Worm (Caenorhabditis elegans) whole organism, L4 larva: ENCODE data around the gene sre-2.

Experiments
- D1046.2 ChIP-seq: fragments of 200-800 bp; sonication (Bioruptor generic); IDR thresholded peaks from 2 replicates; pipeline ENCODE4 v1.3.6; 2022; ENCODE audit warnings: missing genetic modification characterization, missing compliant biosample characterization
- F26F4.8 ChIP-seq: fragments of 200-800 bp; sonication (Bioruptor generic); conservative IDR thresholded peaks from 2 replicates; pipeline ENCODE4 v1.3.6; 2022; ENCODE audit warnings: missing genetic modification characterization, missing compliant biosample characterization
- F49E8.2 ChIP-seq: sonication (generic microtip); optimal IDR thresholded peaks from 2 replicates; lab custom pipeline; 2016; ENCODE audit warnings: missing compliant biosample characterization, mild to moderate bottlenecking, missing genetic modification characterization, borderline replicate concordance
- R02D3.7 ChIP-seq: fragments of 150-350 bp; sonication (generic microtip); optimal IDR thresholded peaks from 3 replicates; lab custom pipeline; 2014; ENCODE audit warnings: missing biosample characterization, missing genetic modification characterization
- Y105C5A.15 ChIP-seq: fragments of 200-800 bp; sonication (Bioruptor generic); IDR thresholded peaks from 2 replicates; pipeline ENCODE4 v1.3.6; 2022; ENCODE audit warnings: missing genetic modification characterization, missing compliant biosample characterization
- Y48G9A.11 ChIP-seq: fragments of 200-800 bp; sonication (Bioruptor generic); IDR thresholded peaks from 2 replicates; pipeline ENCODE4 v1.3.6; 2022; ENCODE audit warnings: missing genetic modification reagents, missing genetic modification characterization, missing compliant biosample characterization
- Y75B8A.6 ChIP-seq: fragments of 200-800 bp; sonication (Bioruptor generic); IDR thresholded peaks from 2 replicates; pipeline ENCODE4 v1.3.6; 2022; ENCODE audit warnings: missing genetic modification reagents, missing genetic modification characterization, missing compliant biosample characterization
- arid-1 ChIP-seq: fragments of 200-800 bp; sonication (Bioruptor generic); conservative IDR thresholded peaks from 2 replicates; pipeline ENCODE4 v1.3.6; 2022; ENCODE audit warnings: missing genetic modification reagents, missing genetic modification characterization, missing compliant biosample characterization
- ceh-44 ChIP-seq: fragments of 200-800 bp; sonication (Bioruptor generic); IDR thresholded peaks from 2 replicates; pipeline ENCODE4 v1.3.6; 2022; ENCODE audit warnings: missing genetic modification reagents, missing genetic modification characterization, missing compliant biosample characterization
- cey-2 ChIP-seq: sonication (generic microtip); optimal IDR thresholded peaks from 3 replicates; lab custom pipeline; 2017; ENCODE audit warnings: missing genetic modification characterization, mild to moderate bottlenecking, missing compliant biosample characterization, antibody characterized with exemption, borderline replicate concordance; ENCODE audit not compliant: insufficient read depth
- daf-12 ChIP-seq: fragments of 150-350 bp; optimal IDR thresholded peaks from 2 replicates; lab custom pipeline; 2014; ENCODE audit warnings: missing biosample characterization, missing genetic modification reagents, missing genetic modification characterization
- daf-19 ChIP-seq: fragments of 200-800 bp; sonication (Bioruptor generic); conservative IDR thresholded peaks from 2 replicates; pipeline ENCODE4 v1.3.6; 2022; ENCODE audit warnings: missing genetic modification characterization, missing compliant biosample characterization
- dpl-1 ChIP-seq: fragments of 150-350 bp; optimal IDR thresholded peaks from 2 replicates; lab custom pipeline; 2014; ENCODE audit warnings: missing biosample characterization, missing genetic modification reagents, missing genetic modification characterization
- dve-1 ChIP-seq: sonication (generic microtip); optimal IDR thresholded peaks from 2 replicates; lab custom pipeline; 2017; ENCODE audit warnings: antibody characterized with exemption, mild to moderate bottlenecking, missing genetic modification characterization, missing compliant biosample characterization; ENCODE audit not compliant: insufficient read depth
- egl-27 ChIP-seq: sonication (generic microtip); optimal IDR thresholded peaks from 3 replicates; lab custom pipeline; 2017; ENCODE audit warnings: missing biosample characterization, missing genetic modification reagents, missing genetic modification characterization
- hlh-30 ChIP-seq: sonication (generic microtip); optimal IDR thresholded peaks from 2 replicates; lab custom pipeline; 2017; ENCODE audit warnings: antibody characterized with exemption, mild to moderate bottlenecking, missing genetic modification characterization, missing compliant biosample characterization; ENCODE audit not compliant: insufficient read depth
- hmg-1.1 ChIP-seq: fragments of 200-800 bp; sonication (Bioruptor generic); IDR thresholded peaks from 2 replicates; pipeline ENCODE4 v1.3.6; 2022; ENCODE audit warnings: missing genetic modification reagents, missing genetic modification characterization, missing compliant biosample characterization
- jun-1 ChIP-seq: fragments of 150-350 bp; optimal IDR thresholded peaks from 2 replicates; lab custom pipeline; 2014; ENCODE audit warnings: missing biosample characterization, missing genetic modification reagents, missing genetic modification characterization
- lin-15B ChIP-seq: fragments of 150-350 bp; sonication (generic microtip); optimal IDR thresholded peaks from 3 replicates; lab custom pipeline; 2014; ENCODE audit warnings: missing biosample characterization, missing genetic modification characterization
- lin-38 ChIP-seq: fragments of 200-800 bp; sonication (Bioruptor generic); IDR thresholded peaks from 2 replicates; pipeline ENCODE4 v1.3.6; 2022; ENCODE audit warnings: missing genetic modification reagents, missing genetic modification characterization, missing compliant biosample characterization
- lin-39 ChIP-seq: fragments of 150-350 bp; optimal IDR thresholded peaks from 2 replicates; lab custom pipeline; 2014; ENCODE audit warnings: missing biosample characterization, missing genetic modification reagents, missing genetic modification characterization
- lsy-2 ChIP-seq, 2 experiments: fragments of 150-350 bp in 1 of 2; sonication (generic microtip) in 1 of 2; optimal IDR thresholded peaks; 2 replicates each; lab custom pipeline; 2014 to 2017; ENCODE audit warnings: missing biosample characterization in 2 of 2, missing genetic modification characterization in 2 of 2
- mdt-29 ChIP-seq: fragments of 200-800 bp; sonication (Bioruptor generic); IDR thresholded peaks from 2 replicates; pipeline ENCODE4 v1.3.6; 2022; ENCODE audit warnings: missing genetic modification reagents, missing genetic modification characterization, missing compliant biosample characterization
- mep-1 ChIP-seq: fragments of 150-350 bp; sonication (generic microtip); optimal IDR thresholded peaks from 3 replicates; lab custom pipeline; 2014; ENCODE audit warnings: missing biosample characterization, missing genetic modification characterization
- mes-2 ChIP-seq: sonication (generic microtip); optimal IDR thresholded peaks from 2 replicates; lab custom pipeline; 2016; ENCODE audit warnings: missing genotype, mild to moderate bottlenecking, missing genetic modification characterization, missing compliant biosample characterization; ENCODE audit not compliant: poor library complexity, severe bottlenecking
- nhr-11 ChIP-seq: fragments of 150-350 bp; optimal IDR thresholded peaks from 2 replicates; lab custom pipeline; 2014; ENCODE audit warnings: missing biosample characterization, missing genetic modification characterization
- nhr-25 ChIP-seq: sonication (generic microtip); optimal IDR thresholded peaks from 2 replicates; lab custom pipeline; 2017; ENCODE audit warnings: missing genetic modification characterization, mild to moderate bottlenecking, missing compliant biosample characterization, antibody characterized with exemption, moderate library complexity, borderline replicate concordance; ENCODE audit not compliant: insufficient read depth
- nhr-28 ChIP-seq: fragments of 150-350 bp; optimal IDR thresholded peaks from 2 replicates; lab custom pipeline; 2014; ENCODE audit warnings: missing biosample characterization, missing genetic modification characterization
- nhr-6 ChIP-seq: fragments of 150-350 bp; optimal IDR thresholded peaks from 2 replicates; lab custom pipeline; 2014; ENCODE audit warnings: missing biosample characterization, missing genetic modification characterization
- nhr-77 ChIP-seq: fragments of 150-350 bp; optimal IDR thresholded peaks from 2 replicates; lab custom pipeline; 2014; ENCODE audit warnings: missing biosample characterization, missing genetic modification characterization
- pqm-1 ChIP-seq: sonication (generic microtip); optimal IDR thresholded peaks from 2 replicates; lab custom pipeline; 2017; ENCODE audit warnings: missing biosample characterization, missing genetic modification characterization
- rbr-2 ChIP-seq: sonication (generic microtip); optimal IDR thresholded peaks from 2 replicates; lab custom pipeline; 2016; ENCODE audit warnings: missing genotype, missing genetic modification characterization, missing compliant biosample characterization
- set-16 ChIP-seq: fragments of 200-800 bp; sonication (Bioruptor generic); IDR thresholded peaks from 2 replicates; pipeline ENCODE4 v1.3.6; 2022; ENCODE audit warnings: missing genetic modification reagents, missing genetic modification characterization, missing compliant biosample characterization
- snpc-1.2 ChIP-seq: fragments of 200-800 bp; sonication (Bioruptor generic); IDR thresholded peaks from 2 replicates; pipeline ENCODE4 v1.3.6; 2022; ENCODE audit warnings: missing genetic modification reagents, missing genetic modification characterization, missing compliant biosample characterization
- unc-130 ChIP-seq: sonication (generic microtip); optimal IDR thresholded peaks from 2 replicates; lab custom pipeline; 2016; ENCODE audit warnings: missing genetic modification reagents, missing genetic modification characterization, missing compliant biosample characterization
- unc-62 ChIP-seq, 3 experiments: fragments of 150-350 bp in 1 of 3; sonication (generic microtip); optimal IDR thresholded peaks in 2 of 3; peaks in 1 of 3; 1 replicate in 1 of 3; 2 replicates in 2 of 3; lab custom pipeline; 2014 to 2017; ENCODE audit warnings: missing biosample characterization in 3 of 3, missing genetic modification characterization in 3 of 3, missing genetic modification reagents in 3 of 3, missing genotype in 1 of 3
- zfp-3 ChIP-seq: fragments of 200-800 bp; sonication (Bioruptor generic); conservative IDR thresholded peaks from 2 replicates; pipeline ENCODE4 v1.3.6; 2022; ENCODE audit warnings: missing genetic modification reagents, missing genetic modification characterization, missing compliant biosample characterization
- zip-2 ChIP-seq: fragments of 150-350 bp; optimal IDR thresholded peaks from 2 replicates; lab custom pipeline; 2014; ENCODE audit warnings: missing biosample characterization, missing genetic modification characterization

The sre-2 gene

DNA sequence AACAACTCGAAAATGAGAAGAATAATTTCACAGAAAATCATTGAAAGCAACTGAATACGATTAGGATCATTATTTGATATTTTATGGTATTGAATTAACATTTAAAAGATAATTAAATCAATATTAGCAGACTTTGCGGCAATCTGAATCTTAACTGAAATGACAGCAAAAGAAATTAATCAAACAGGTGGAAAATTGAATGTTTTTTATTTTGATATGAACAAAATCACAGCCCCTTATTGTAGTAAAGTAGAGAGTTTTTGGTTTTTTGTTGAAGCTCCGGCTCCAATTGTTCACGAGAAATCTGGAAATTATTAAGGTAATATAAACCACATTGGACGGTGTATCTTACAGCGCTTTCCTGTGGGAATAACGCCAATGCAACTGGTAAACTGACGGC, at the start of gene sre-2:
Gene sre-2 (minus strand): TSS at position 101 of the 400 bp plus-strand sequence.
- TF ChIP-seq Y105C5A.15 (no peak), lin-39 (tag; lab: Kevin White, UChicago) (no peak), ceh-44 (GFP tag; lab: Robert Waterston, UW) (no peak), daf-12 (no peak), zip-2 (no peak), mep-1 (tag; lab: Kevin White, UChicago) (no peak), R02D3.7 (tag; lab: Kevin White, UChicago) (no peak), lin-15B (tag; lab: Kevin White, UChicago) (no peak), Y75B8A.6 (GFP tag; lab: Robert Waterston, UW) (no peak), zfp-3 (GFP tag; lab: Robert Waterston, UW) (no peak), unc-130 (GFP tag; lab: Kevin White, UChicago) (no peak), cey-2 (no peak), D1046.2 (GFP tag; lab: Robert Waterston, UW) (no peak), nhr-77 (tag; lab: Kevin White, UChicago) (no peak), mdt-29 (GFP tag; lab: Robert Waterston, UW) (no peak)

DNA sequence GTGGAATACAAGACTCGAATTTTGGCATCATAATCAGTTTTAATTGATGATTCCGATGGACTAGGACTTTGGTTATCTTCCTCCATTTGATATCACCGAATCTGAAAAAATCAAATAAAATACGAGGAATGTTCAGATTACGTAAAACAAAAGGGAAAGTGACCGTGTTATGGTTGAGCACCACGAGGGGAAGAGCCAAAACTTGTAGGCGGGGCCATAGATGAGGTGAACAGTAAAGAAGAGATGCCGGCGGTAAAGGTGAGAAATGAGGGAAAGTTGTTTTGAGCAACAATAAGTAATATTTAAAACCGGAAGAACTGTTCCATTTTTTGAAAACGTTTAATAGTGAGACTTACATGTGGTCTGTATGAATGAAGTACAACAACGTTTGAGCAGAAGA, 48.0 kb upstream of the sre-2 start, which contains the start of gene F10B5.3:
Gene F10B5.3 (minus strand): TSS at position 101 of the 400 bp plus-strand sequence.
- TF ChIP-seq pqm-1 (tag; lab: Kevin White, UChicago) (no peak), unc-62 (GFP tag; optimal IDR thresholded peaks at IDR 0.05 in 1 of 2; lab: Kevin White, UChicago) (peak in 1 of 2 experiments; percentile 7), unc-62 (tag; optimal IDR thresholded peaks at IDR 0.05; lab: Kevin White, UChicago) (no peak)

DNA sequence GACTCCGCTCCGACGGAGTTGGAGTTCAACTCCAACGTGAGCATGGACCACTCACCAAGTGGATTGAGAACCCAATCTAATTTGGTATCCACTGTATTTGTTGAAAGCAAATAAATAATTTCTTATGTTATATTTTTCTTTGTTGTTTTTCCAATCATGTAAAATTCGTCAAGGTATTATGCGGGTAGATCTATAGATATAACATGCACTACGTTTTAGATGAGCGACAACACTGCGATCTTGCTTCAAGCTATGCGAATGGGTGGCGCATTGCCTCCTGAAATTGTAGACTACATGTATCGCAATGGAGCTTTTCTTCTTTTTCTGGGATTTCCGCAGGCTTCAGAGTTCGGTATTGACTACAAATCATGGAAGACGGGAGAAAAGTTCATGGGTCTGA, 42.6 kb upstream of the sre-2 start, which contains the start of gene F10B5.2:
Gene F10B5.2 (plus strand): TSS at position 220 of the 400 bp plus-strand sequence.
- TF ChIP-seq set-16 (no peak), snpc-1.2 (GFP tag; lab: Robert Waterston, UW) (0 out of 2 replicates have a peak, but pooled peaks have one; percentile 49), arid-1 (0 out of 2 replicates have a peak, but pooled peaks have one; percentile 54), F26F4.8 (GFP tag; lab: Robert Waterston, UW) (0 out of 2 replicates have a peak, but pooled peaks have one; percentile 48), hlh-30 (tag; lab: Kevin White, UChicago) (no peak), F49E8.2 (peak; percentile 61), Y48G9A.11 (GFP tag; lab: Robert Waterston, UW) (0 out of 2 replicates have a peak, but pooled peaks have one; percentile 48), nhr-11 (tag; lab: Kevin White, UChicago) (no peak), daf-19 (GFP tag; lab: Robert Waterston, UW) (0 out of 2 replicates have a peak, but pooled peaks have one; percentile 41), dve-1 (tag; lab: Kevin White, UChicago) (no peak), hmg-1.1 (GFP tag; lab: Robert Waterston, UW) (no peak), unc-130 (GFP tag; lab: Kevin White, UChicago) (peak; percentile 8), lin-38 (peak; percentile 50)

DNA sequence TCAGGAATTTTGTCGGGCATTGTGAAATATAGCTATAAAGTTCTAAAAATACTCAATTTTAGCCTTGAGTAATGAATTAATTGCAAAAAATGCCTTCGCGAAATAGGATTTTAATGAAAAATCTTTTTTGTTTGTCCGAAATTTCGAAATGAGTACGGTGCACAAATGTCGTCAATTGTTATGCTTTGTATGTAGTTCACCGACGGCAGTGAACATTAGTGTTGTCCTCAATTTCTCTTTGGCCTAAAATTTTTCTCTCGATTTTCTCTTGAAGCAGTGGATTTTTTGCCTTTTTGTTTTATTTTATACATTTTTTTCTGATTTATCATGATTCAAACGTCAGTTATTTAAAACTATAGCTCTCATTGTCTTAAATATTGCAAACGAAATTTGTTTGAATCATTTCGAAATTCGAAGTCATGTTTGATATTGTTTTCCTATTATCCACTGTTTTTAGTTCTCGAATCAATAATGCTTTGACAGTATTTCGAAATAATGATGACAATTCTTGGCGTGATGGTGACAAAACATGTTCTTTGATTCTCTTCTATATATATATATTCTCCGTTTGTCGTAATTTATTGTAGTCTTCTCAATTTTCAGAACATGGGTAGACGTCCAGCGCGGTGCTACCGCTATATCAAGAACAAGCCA, 41.5 kb upstream of the sre-2 start, which contains the start of the genes ints-11 and rpl-10:
Gene ints-11 (minus strand): TSS at position 201 of the 654 bp plus-strand sequence.
Gene rpl-10 (plus strand): TSS at position 604 of the 654 bp plus-strand sequence.
- TF ChIP-seq hlh-30 (tag; lab: Kevin White, UChicago) (peak; percentile 51), lin-38 (peak; percentile 58), mes-2 (tag; lab: Kevin White, UChicago) (peak; percentile 69), mep-1 (tag; lab: Kevin White, UChicago) (peak; percentile 25), jun-1 (tag; lab: Kevin White, UChicago) (no peak), lsy-2 (tag; optimal IDR thresholded peaks at IDR 0.05; lab: Kevin White, UChicago) (peak in 1 of 2 experiments; percentile 97), egl-27 (tag; lab: Kevin White, UChicago) (no peak), dve-1 (tag; lab: Kevin White, UChicago) (peak; percentile 20), nhr-6 (tag; lab: Kevin White, UChicago) (peak; percentile 10), rbr-2 (tag; lab: Kevin White, UChicago) (no peak), dpl-1 (GFP tag; lab: Kevin White, UChicago) (peak; percentile 68), nhr-28 (peak; percentile 7), hmg-1.1 (GFP tag; lab: Robert Waterston, UW) (no peak), nhr-25 (no peak)
